Worm (Caenorhabditis elegans) whole organism, L2 larva: ENCODE measurements around the gene cysl-3.

Experiments
- ama-1 ChIP-seq: fragments of 150-350 bp; optimal IDR thresholded peaks from 2 replicates; lab custom pipeline; 2018; ENCODE audit warnings: inconsistent platforms
- fos-1 ChIP-seq: fragments of 150-350 bp; optimal IDR thresholded peaks from 2 replicates; lab custom pipeline; 2014; ENCODE audit warnings: missing biosample characterization, missing genetic modification characterization
- lsy-2 ChIP-seq, 2 experiments: fragments of 150-350 bp in 1 of 2; sonication (generic microtip) in 1 of 2; optimal IDR thresholded peaks; 2 replicates each; lab custom pipeline; 2014 to 2017; ENCODE audit warnings: missing biosample characterization in 2 of 2, missing genetic modification characterization in 2 of 2
- nhr-77 ChIP-seq: fragments of 150-350 bp; optimal IDR thresholded peaks from 2 replicates; lab custom pipeline; 2014; ENCODE audit warnings: missing biosample characterization, missing genetic modification characterization

DNA sequence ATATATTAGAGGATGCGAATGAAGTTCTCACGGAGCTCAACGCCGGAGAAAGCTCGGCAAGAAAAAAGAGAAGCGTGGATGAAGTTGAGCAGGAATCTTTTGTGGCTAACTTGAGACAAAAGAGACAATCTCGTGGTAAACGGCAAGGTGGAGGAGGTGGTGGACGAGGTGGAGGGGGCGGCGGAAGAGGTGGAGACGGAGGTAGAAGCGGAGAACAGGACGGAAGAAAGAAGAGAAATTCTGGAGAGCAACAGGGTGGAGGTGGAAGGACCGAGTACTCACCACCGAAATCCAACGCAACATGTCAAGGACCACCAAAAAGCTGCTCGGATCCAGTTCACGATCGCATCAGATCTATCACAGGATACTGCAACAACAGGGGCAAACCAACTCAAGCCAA, 14.5 kb upstream of the cysl-3 start:
- TF ChIP-seq fos-1 (no peak), ama-1 (lab: Kevin White, UChicago) (no peak), nhr-77 (tag; lab: Kevin White, UChicago) (no peak), lsy-2 (tag; optimal IDR thresholded peaks at IDR 0.05; lab: Kevin White, UChicago) (no peak)
